Fruit fly (Drosophila melanogaster) whole organism, wandering third instar larva: ENCODE results near the gene CG15543.

Source experiments
- CG9705 ChIP-seq: fragments of 200-800 bp; sonication (Bioruptor generic); optimal IDR thresholded peaks from 2 replicates; lab custom pipeline; 2018; ENCODE audit warnings: missing biosample characterization, mild to moderate bottlenecking, missing genetic modification characterization
- psq ChIP-seq: fragments of 200-800 bp; sonication (Bioruptor generic); optimal IDR thresholded peaks from 3 replicates; lab custom pipeline; 2017; ENCODE audit warnings: missing biosample characterization, mild to moderate bottlenecking, missing genetic modification characterization, moderate library complexity

dm6 chr3R:30734576-30734975 is 8.1 kb upstream of the CG15543 start:
- TF ChIP-seq CG9705 (GFP tag; lab: Kevin White, UChicago) (no peak), psq (GFP tag; lab: Kevin White, UChicago) (no peak)
